Worm (Caenorhabditis elegans) whole organism, late embryonic: Measurements from ENCODE around the gene ZK863.1.
A peak's percentile ranks its signal among the peaks of the same experiment; 100 is the strongest.

Experiments
- C08G9.2 ChIP-seq: sonication (generic microtip); optimal IDR thresholded peaks from 2 replicates; lab custom pipeline; 2016; ENCODE audit warnings: mild to moderate bottlenecking, missing genetic modification characterization, moderate library complexity, missing compliant biosample characterization
- C38D4.7 ChIP-seq: fragments of 200-800 bp; sonication (Bioruptor generic); optimal IDR thresholded peaks from 2 replicates; lab custom pipeline; 2018; ENCODE audit warnings: mild to moderate bottlenecking, missing genetic modification characterization, moderate library complexity, missing compliant biosample characterization
- F13H6.1 ChIP-seq: sonication (generic microtip); optimal IDR thresholded peaks from 2 replicates; lab custom pipeline; 2016; ENCODE audit warnings: missing genetic modification characterization, missing compliant biosample characterization
- K02D7.2 ChIP-seq: sonication (generic microtip); optimal IDR thresholded peaks from 2 replicates; lab custom pipeline; 2017; ENCODE audit warnings: mild to moderate bottlenecking, missing genetic modification characterization, missing compliant biosample characterization
- K09A11.1 ChIP-seq: sonication (generic microtip); optimal IDR thresholded peaks from 2 replicates; lab custom pipeline; 2017; ENCODE audit warnings: antibody characterized with exemption, mild to moderate bottlenecking, missing genetic modification characterization, missing compliant biosample characterization; ENCODE audit not compliant: insufficient read depth
- Y22D7AL.16 ChIP-seq: sonication (generic microtip); optimal IDR thresholded peaks from 2 replicates; lab custom pipeline; 2016; ENCODE audit warnings: missing genetic modification characterization, missing compliant biosample characterization
- ama-1 ChIP-seq: fragments of 150-350 bp; optimal IDR thresholded peaks from 2 replicates; lab custom pipeline; 2014
- ceh-19 ChIP-seq: fragments of 200-800 bp; sonication (Bioruptor generic); optimal IDR thresholded peaks from 2 replicates; lab custom pipeline; 2018; ENCODE audit warnings: mild to moderate bottlenecking, missing genetic modification characterization, missing compliant biosample characterization
- ceh-2 ChIP-seq: sonication (generic microtip); optimal IDR thresholded peaks from 2 replicates; lab custom pipeline; 2016; ENCODE audit warnings: missing genotype, missing genetic modification characterization, missing compliant biosample characterization
- ceh-31 ChIP-seq: sonication (generic microtip); optimal IDR thresholded peaks from 2 replicates; lab custom pipeline; 2016; ENCODE audit warnings: missing genetic modification characterization, missing compliant biosample characterization
- ceh-45 ChIP-seq: fragments of 200-800 bp; sonication (Bioruptor generic); IDR thresholded peaks from 2 replicates; pipeline ENCODE4 v1.3.6; 2022; ENCODE audit warnings: missing genetic modification reagents, missing genetic modification characterization, missing compliant biosample characterization
- ceh-6 ChIP-seq: fragments of 200-800 bp; sonication (Bioruptor generic); optimal IDR thresholded peaks from 2 replicates; lab custom pipeline; 2018; ENCODE audit warnings: mild to moderate bottlenecking, missing genetic modification characterization, missing compliant biosample characterization
- dmd-4 ChIP-seq: sonication (generic microtip); optimal IDR thresholded peaks from 2 replicates; lab custom pipeline; 2016; ENCODE audit warnings: borderline replicate concordance, missing genetic modification characterization, missing compliant biosample characterization
- elt-2 ChIP-seq: sonication (generic microtip); optimal IDR thresholded peaks from 2 replicates; lab custom pipeline; 2016; ENCODE audit warnings: missing genetic modification reagents, missing genetic modification characterization, missing compliant biosample characterization
- elt-4 ChIP-seq: sonication (generic microtip); optimal IDR thresholded peaks from 2 replicates; lab custom pipeline; 2016; ENCODE audit warnings: missing genetic modification characterization, missing compliant biosample characterization
- eyg-1 ChIP-seq: sonication (generic microtip); optimal IDR thresholded peaks from 2 replicates; lab custom pipeline; 2016; ENCODE audit warnings: missing genotype, missing genetic modification characterization, missing compliant biosample characterization
- fax-1 ChIP-seq: sonication (generic microtip); optimal IDR thresholded peaks from 2 replicates; lab custom pipeline; 2016; ENCODE audit warnings: missing genotype, missing genetic modification characterization, missing compliant biosample characterization
- fkh-10 ChIP-seq: fragments of 150-350 bp; optimal IDR thresholded peaks from 2 replicates; lab custom pipeline; 2014; ENCODE audit warnings: missing biosample characterization, missing genetic modification reagents, missing genetic modification characterization
- fkh-6 ChIP-seq: sonication (generic microtip); optimal IDR thresholded peaks from 2 replicates; lab custom pipeline; 2016; ENCODE audit warnings: missing genetic modification characterization, missing compliant biosample characterization
- gmeb-2 ChIP-seq: sonication (generic microtip); optimal IDR thresholded peaks from 2 replicates; lab custom pipeline; 2016; ENCODE audit warnings: missing genetic modification characterization, inconsistent platforms, missing compliant biosample characterization
- hlh-13 ChIP-seq: fragments of 200-800 bp; sonication (Bioruptor generic); optimal IDR thresholded peaks from 2 replicates; lab custom pipeline; 2018; ENCODE audit warnings: mild to moderate bottlenecking, missing genetic modification characterization, missing compliant biosample characterization
- hlh-6 ChIP-seq: sonication (generic microtip); optimal IDR thresholded peaks from 2 replicates; lab custom pipeline; 2016; ENCODE audit warnings: missing genotype, missing genetic modification characterization, missing compliant biosample characterization
- hlh-8 ChIP-seq: sonication (generic microtip); optimal IDR thresholded peaks from 2 replicates; lab custom pipeline; 2016; ENCODE audit warnings: missing genotype, missing genetic modification characterization, missing compliant biosample characterization
- lim-6 ChIP-seq: sonication (generic microtip); optimal IDR thresholded peaks from 2 replicates; lab custom pipeline; 2016; ENCODE audit warnings: missing genetic modification characterization, missing compliant biosample characterization
- madf-2 ChIP-seq: sonication (generic microtip); optimal IDR thresholded peaks from 2 replicates; lab custom pipeline; 2017; ENCODE audit warnings: missing genetic modification characterization, missing compliant biosample characterization
- mec-3 ChIP-seq: sonication (generic microtip); optimal IDR thresholded peaks from 2 replicates; lab custom pipeline; 2016; ENCODE audit warnings: borderline replicate concordance, missing genetic modification characterization, missing compliant biosample characterization
- nfya-1 ChIP-seq: sonication (generic microtip); optimal IDR thresholded peaks from 2 replicates; lab custom pipeline; 2017; ENCODE audit warnings: missing genetic modification characterization, mild to moderate bottlenecking, missing compliant biosample characterization, antibody characterized with exemption, moderate library complexity
- nhr-232 ChIP-seq: sonication (generic microtip); optimal IDR thresholded peaks from 2 replicates; lab custom pipeline; 2016; ENCODE audit warnings: missing genetic modification characterization, missing compliant biosample characterization
- odd-2 ChIP-seq: sonication (generic microtip); optimal IDR thresholded peaks from 2 replicates; lab custom pipeline; 2017; ENCODE audit warnings: antibody characterized with exemption, mild to moderate bottlenecking, missing genetic modification characterization, missing compliant biosample characterization
- pat-9 ChIP-seq: fragments of 200-800 bp; sonication (Bioruptor generic); optimal IDR thresholded peaks from 2 replicates; lab custom pipeline; 2018; ENCODE audit warnings: mild to moderate bottlenecking, missing genetic modification characterization, moderate library complexity, missing compliant biosample characterization
- pax-1 ChIP-seq: fragments of 150-350 bp; optimal IDR thresholded peaks from 2 replicates; lab custom pipeline; 2014; ENCODE audit warnings: missing biosample characterization, missing genetic modification characterization
- pha-2 ChIP-seq: sonication (generic microtip); optimal IDR thresholded peaks from 2 replicates; lab custom pipeline; 2017; ENCODE audit warnings: mild to moderate bottlenecking, missing genetic modification characterization, missing compliant biosample characterization
- pros-1 ChIP-seq: fragments of 150-350 bp; optimal IDR thresholded peaks from 2 replicates; lab custom pipeline; 2014; ENCODE audit warnings: missing biosample characterization, missing genetic modification reagents, missing genetic modification characterization
- ref-2 ChIP-seq: sonication (generic microtip); optimal IDR thresholded peaks from 2 replicates; lab custom pipeline; 2016; ENCODE audit warnings: missing genetic modification characterization, missing compliant biosample characterization
- sdc-2 ChIP-seq: sonication (generic microtip); optimal IDR thresholded peaks from 2 replicates; lab custom pipeline; 2016; ENCODE audit warnings: missing genotype, missing genetic modification characterization, missing compliant biosample characterization
- sox-2 ChIP-seq: fragments of 200-800 bp; sonication (Bioruptor generic); IDR thresholded peaks from 2 replicates; pipeline ENCODE4 v1.3.6; 2022; ENCODE audit warnings: missing genetic modification reagents, missing genetic modification characterization, missing compliant biosample characterization
- sox-4 ChIP-seq: sonication (generic microtip); optimal IDR thresholded peaks from 2 replicates; lab custom pipeline; 2017; ENCODE audit warnings: mild to moderate bottlenecking, missing genetic modification characterization, inconsistent platforms, missing compliant biosample characterization
- syd-9 ChIP-seq: sonication (generic microtip); optimal IDR thresholded peaks from 2 replicates; lab custom pipeline; 2016; ENCODE audit warnings: mild to moderate bottlenecking, missing genetic modification characterization, moderate library complexity, missing compliant biosample characterization
- tbx-7 ChIP-seq: sonication (generic microtip); optimal IDR thresholded peaks from 2 replicates; lab custom pipeline; 2016; ENCODE audit warnings: missing genotype, missing genetic modification characterization, missing compliant biosample characterization
- ttx-3 ChIP-seq: sonication (generic microtip); optimal IDR thresholded peaks from 2 replicates; lab custom pipeline; 2016; ENCODE audit warnings: missing genetic modification reagents, missing genetic modification characterization, missing compliant biosample characterization

Gene ZK863.1

DNA sequence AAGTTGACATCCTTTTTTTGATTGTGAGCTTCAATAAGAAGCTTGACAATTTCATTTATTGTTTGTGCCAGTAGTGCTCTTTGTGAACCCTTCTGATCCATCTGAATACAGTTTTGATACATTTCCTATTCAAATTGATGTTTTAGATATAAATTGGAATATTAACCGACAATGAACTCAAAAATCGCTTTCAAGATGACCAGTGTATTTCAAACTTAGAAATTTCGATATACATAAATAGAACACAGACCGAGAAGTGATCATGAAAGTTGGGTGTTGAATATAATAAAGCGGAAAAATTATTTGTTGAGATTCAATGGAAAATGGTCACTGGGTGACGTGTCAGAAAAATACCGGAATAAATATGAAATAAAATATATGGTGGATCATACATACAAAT, 11.3 kb upstream of the ZK863.1 start, which contains the start of gene elpc-3:
elpc-3 (minus strand) TSS at position 101 of the 400 bp plus-strand sequence.
- TF ChIP-seq ceh-31 (tag; lab: Kevin White, UChicago) (no peak), pha-2 (tag; lab: Kevin White, UChicago) (no peak), tbx-7 (tag; lab: Kevin White, UChicago) (no peak), dmd-4 (tag; lab: Kevin White, UChicago) (no peak), elt-2 (tag; lab: Kevin White, UChicago) (no peak), ama-1 (lab: Kevin White, UChicago) (no peak), ceh-2 (tag; lab: Kevin White, UChicago) (no peak), hlh-8 (tag; lab: Kevin White, UChicago) (no peak), ref-2 (tag; lab: Kevin White, UChicago) (no peak), K09A11.1 (tag; lab: Kevin White, UChicago) (no peak), F13H6.1 (tag; lab: Kevin White, UChicago) (no peak), sox-2 (GFP tag; lab: Robert Waterston, UW) (no peak), odd-2 (tag; lab: Kevin White, UChicago) (no peak), nhr-232 (tag; lab: Kevin White, UChicago) (no peak), pros-1 (no peak), pax-1 (no peak), mec-3 (tag; lab: Kevin White, UChicago) (no peak), madf-2 (tag; lab: Kevin White, UChicago) (no peak), eyg-1 (tag; lab: Kevin White, UChicago) (no peak)
- TF ChIP-seq, all 69 proteins: peak for 0

- TF ChIP-seq sox-4 (tag; lab: Kevin White, UChicago) = no peak
- no peak for TF ChIP-seq fkh-6 (tag; lab: Kevin White, UChicago)
- TF ChIP-seq ceh-45 (GFP tag; lab: Robert Waterston, UW) = no peak
- no peak for TF ChIP-seq elt-2 (tag; lab: Kevin White, UChicago)
- no peak for TF ChIP-seq K02D7.2 (tag; lab: Kevin White, UChicago)
- TF ChIP-seq ceh-19 (GFP tag; lab: Kevin White, UChicago) = no peak
- no peak for TF ChIP-seq ceh-2 (tag; lab: Kevin White, UChicago)
- TF ChIP-seq hlh-8 (tag; lab: Kevin White, UChicago) = no peak
- TF ChIP-seq ceh-6 (GFP tag; lab: Kevin White, UChicago) = no peak
- no peak for TF ChIP-seq sdc-2 (tag; lab: Kevin White, UChicago)
- no peak for TF ChIP-seq pax-1
- no peak for TF ChIP-seq lim-6 (tag; lab: Kevin White, UChicago)
- no peak for TF ChIP-seq tbx-7 (tag; lab: Kevin White, UChicago)
- no peak for TF ChIP-seq ttx-3
- TF ChIP-seq dmd-4 (tag; lab: Kevin White, UChicago) = no peak
- no peak for TF ChIP-seq F13H6.1 (tag; lab: Kevin White, UChicago)
- TF ChIP-seq fkh-10 (GFP tag; lab: Kevin White, UChicago) = no peak
- TF ChIP-seq Y22D7AL.16 = no peak
- TF ChIP-seq, all 69 proteins: peak for 0
Measured at ce11 chrV:12179338-12179737, 9.3 kb upstream of the ZK863.1 start, which contains the start of gene clec-224. Gene clec-224, minus strand, starts transcription at chrV:12179438.

ce11 chrV:12167653-12168052, 2.4 kb downstream of the ZK863.1 start, which contains the start of gene col-37:
Gene col-37, minus strand, starts transcription at chrV:12167753.
- TF ChIP-seq elt-4 (tag; lab: Kevin White, UChicago) = no peak
- TF ChIP-seq, all 69 proteins: peak for 0

DNA sequence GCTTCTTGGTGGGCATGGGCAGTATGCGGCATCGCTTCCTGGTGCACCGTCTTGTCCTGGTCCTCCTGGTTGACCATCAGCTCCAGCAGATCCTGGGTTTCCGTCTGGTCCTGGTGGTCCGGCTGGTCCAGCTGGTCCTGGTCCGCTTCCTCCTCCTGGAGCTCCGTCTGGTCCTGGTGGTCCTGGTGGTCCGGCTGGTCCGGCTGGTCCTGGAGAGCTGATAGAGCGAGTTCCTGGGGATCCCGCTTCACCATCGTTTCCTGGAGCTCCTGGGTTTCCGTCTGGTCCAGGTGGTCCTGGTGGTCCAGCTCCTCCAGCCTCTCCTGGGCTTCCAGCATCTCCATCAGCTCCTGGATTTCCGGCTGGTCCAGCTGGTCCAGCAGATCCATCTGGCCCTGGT, 3.0 kb downstream of the ZK863.1 start:
- no peak for TF ChIP-seq fax-1 (tag; lab: Kevin White, UChicago)
- TF ChIP-seq nfya-1 (tag; lab: Kevin White, UChicago) = no peak
- TF ChIP-seq pat-9 = no peak
- TF ChIP-seq fkh-6 (tag; lab: Kevin White, UChicago) = no peak
- TF ChIP-seq C08G9.2 = peak; percentile 32
- TF ChIP-seq ceh-6 (GFP tag; lab: Kevin White, UChicago) = no peak
- no peak for TF ChIP-seq pha-2 (tag; lab: Kevin White, UChicago)
- TF ChIP-seq syd-9 = no peak
- TF ChIP-seq hlh-13 = no peak
- no peak for TF ChIP-seq C38D4.7 (GFP tag; lab: Kevin White, UChicago)
- no peak for TF ChIP-seq gmeb-2
- TF ChIP-seq hlh-6 (tag; lab: Kevin White, UChicago) = no peak
- peak; percentile 33 for TF ChIP-seq mec-3 (tag; lab: Kevin White, UChicago)
- TF ChIP-seq dmd-4 (tag; lab: Kevin White, UChicago) = peak; percentile 9
- TF ChIP-seq elt-4 (tag; lab: Kevin White, UChicago) = peak; percentile 18
